Fruit fly (Drosophila melanogaster): ENCODE measurements around the gene CG10286.

- no peak for TF ChIP-seq CG8478 (optimal IDR thresholded peaks at IDR 0.05)
- TF ChIP-seq CTCF (optimal IDR thresholded peaks at IDR 0.05) = no peak
These were observed 13.0 kb downstream of the CG10286 start for dm6 chr3R:6381784-6382183.
